Fruit fly (Drosophila melanogaster): ENCODE measurements around the gene PsGEF.

The PsGEF gene

dm6 chrX:2317347-2317832, 70.1 kb downstream of the PsGEF start (continued):
- TF ChIP-seq fkh (GFP tag; optimal IDR thresholded peaks at IDR 0.05) (peak; percentile 71), Ets21C (GFP tag; optimal IDR thresholded peaks at IDR 0.05) (no peak), Eip78C (GFP tag) (peak; percentile 82), CG6854 (GFP tag; optimal IDR thresholded peaks at IDR 0.05) (peak; percentile 91), CG6792 (GFP tag; optimal IDR thresholded peaks at IDR 0.05) (no peak), esn (GFP tag; optimal IDR thresholded peaks at IDR 0.05) (peak; percentile 44), CG7368 (GFP tag; optimal IDR thresholded peaks at IDR 0.05) (no peak), CG10669 (GFP tag; optimal IDR thresholded peaks at IDR 0.05) (no peak)
